Worm (Caenorhabditis elegans) whole organism, dauer: ENCODE results near the gene Y40C7B.4.
"Not testable (repeated sequence)": the region's sequence is repeated elsewhere in the genome, so short reads cannot be mapped to it uniquely, and the experiment has no call there.

Experiments
- unc-62 ChIP-seq: sonication (generic microtip); optimal IDR thresholded peaks from 2 replicates; lab custom pipeline; 2017; ENCODE audit warnings: missing biosample characterization, missing genetic modification reagents, missing genetic modification characterization

The Y40C7B.4 gene

ce11 chrX:17256769-17257168 lies at the start of gene Y40C7B.4:
Gene Y40C7B.4, minus strand, starts transcription at chrX:17256787.
- no peak for TF ChIP-seq unc-62 (GFP tag; lab: Kevin White, UChicago)

- not testable (repeated sequence) for TF ChIP-seq unc-62 (GFP tag; lab: Kevin White, UChicago)
Measured at ce11 chrX:17304920-17305319, 48.3 kb upstream of the Y40C7B.4 start, which contains the start of gene C33E10.1. Gene C33E10.1, plus strand, starts transcription at chrX:17305220.

ce11 chrX:17302419-17302818 lies 45.8 kb upstream of the Y40C7B.4 start, which contains the start of gene fbxa-120:
Gene fbxa-120, plus strand, starts transcription at chrX:17302719.
- TF ChIP-seq unc-62 (GFP tag; lab: Kevin White, UChicago) = no peak

- TF ChIP-seq unc-62 (GFP tag; lab: Kevin White, UChicago) = no peak
Measured at ce11 chrX:17301900-17302299, 45.3 kb upstream of the Y40C7B.4 start, which contains the start of gene C33E10.10. Gene C33E10.10, minus strand, starts transcription at chrX:17302000.

ce11 chrX:17300735-17301134 lies 44.1 kb upstream of the Y40C7B.4 start:
- no peak for TF ChIP-seq unc-62 (GFP tag; lab: Kevin White, UChicago)

- TF ChIP-seq unc-62 (GFP tag; lab: Kevin White, UChicago) = no peak
Measured at ce11 chrX:17297408-17297807, 40.8 kb upstream of the Y40C7B.4 start.

ce11 chrX:17294728-17295127 lies 38.1 kb upstream of the Y40C7B.4 start, which contains the start of gene C33E10.8:
Gene C33E10.8, minus strand, starts transcription at chrX:17294828.
- no peak for TF ChIP-seq unc-62 (GFP tag; lab: Kevin White, UChicago)

ce11 chrX:17294019-17294418 lies 37.4 kb upstream of the Y40C7B.4 start:
- TF ChIP-seq unc-62 (GFP tag; lab: Kevin White, UChicago) = no peak

ce11 chrX:17288378-17288777 lies 31.8 kb upstream of the Y40C7B.4 start:
- TF ChIP-seq unc-62 (GFP tag; lab: Kevin White, UChicago) = no peak

- TF ChIP-seq unc-62 (GFP tag; lab: Kevin White, UChicago) = no peak
Measured at ce11 chrX:17247260-17247659, 9.3 kb downstream of the Y40C7B.4 start.

- no peak for TF ChIP-seq unc-62 (GFP tag; lab: Kevin White, UChicago)
Measured at ce11 chrX:17243053-17243452, 13.5 kb downstream of the Y40C7B.4 start, which contains the start of gene T25G12.13. Gene T25G12.13, plus strand, starts transcription at chrX:17243353.

ce11 chrX:17237439-17237838 lies 19.1 kb downstream of the Y40C7B.4 start, which contains the start of gene T25G12.11:
Gene T25G12.11, minus strand, starts transcription at chrX:17237539.
- no peak for TF ChIP-seq unc-62 (GFP tag; lab: Kevin White, UChicago)

- TF ChIP-seq unc-62 (GFP tag; lab: Kevin White, UChicago) = no peak
Measured at ce11 chrX:17235749-17236561, 20.6 kb downstream of the Y40C7B.4 start, which contains the start of gene dhs-30. Gene dhs-30, minus strand, starts transcription at chrX:17235838.

- TF ChIP-seq unc-62 (GFP tag; lab: Kevin White, UChicago) = no peak
Measured at ce11 chrX:17234988-17235387, 21.6 kb downstream of the Y40C7B.4 start.

ce11 chrX:17231348-17231747 lies 25.2 kb downstream of the Y40C7B.4 start, which contains the start of gene T25G12.3:
Gene T25G12.3, plus strand, starts transcription at chrX:17231648.
- no peak for TF ChIP-seq unc-62 (GFP tag; lab: Kevin White, UChicago)

- TF ChIP-seq unc-62 (GFP tag; lab: Kevin White, UChicago) = no peak
Measured at ce11 chrX:17230108-17230507, 26.5 kb downstream of the Y40C7B.4 start, which contains the start of gene T25G12.6. Gene T25G12.6, minus strand, starts transcription at chrX:17230208.
